Fruit fly (Drosophila melanogaster) whole organism, wandering third instar larva: ENCODE data around the gene Hs2st.

Source experiments
- Abd-B ChIP-seq: fragments of >200 bp; optimal IDR thresholded peaks from 2 replicates; lab custom pipeline; 2017; ENCODE audit warnings: missing biosample characterization, missing genetic modification characterization
- CG9705 ChIP-seq: fragments of 200-800 bp; sonication (Bioruptor generic); optimal IDR thresholded peaks from 2 replicates; lab custom pipeline; 2018; ENCODE audit warnings: missing biosample characterization, mild to moderate bottlenecking, missing genetic modification characterization
- Dfd ChIP-seq: fragments of >200 bp; optimal IDR thresholded peaks from 2 replicates; lab custom pipeline; 2017; ENCODE audit warnings: missing biosample characterization, missing genetic modification characterization
- Myc ChIP-seq: fragments of >200 bp; optimal IDR thresholded peaks from 2 replicates; lab custom pipeline; 2017
- Rel ChIP-seq, 2 experiments: fragments of 200-800 bp; sonication (Bioruptor generic) in 1 of 2; optimal IDR thresholded peaks; 2 replicates in 1 of 2; 3 replicates in 1 of 2; lab custom pipeline; 2016 to 2019; ENCODE audit warnings: mild to moderate bottlenecking in 2 of 2, missing biosample characterization in 2 of 2, missing genetic modification characterization in 2 of 2, moderate library complexity in 1 of 2
- ey ChIP-seq: fragments of 200-800 bp; sonication (Bioruptor generic); optimal IDR thresholded peaks from 2 replicates; lab custom pipeline; 2016; ENCODE audit warnings: missing biosample characterization, missing genetic modification characterization

dm6 chr2L:19426330-19426781 is 18.2 kb downstream of the Hs2st start, which contains the start of gene Pax:
- no peak for TF ChIP-seq CG9705 (GFP tag; lab: Kevin White, UChicago)
- no peak for TF ChIP-seq Myc (lab: Kevin White, UChicago)
- TF ChIP-seq ey (GFP tag; lab: Kevin White, UChicago): no peak
- TF ChIP-seq Dfd: no peak
- no peak for TF ChIP-seq Abd-B (GFP tag; lab: Kevin White, UChicago)
- no peak for TF ChIP-seq Rel (GFP tag; optimal IDR thresholded peaks at IDR 0.05; lab: Kevin White, UChicago)
- no peak for TF ChIP-seq Rel (tag; optimal IDR thresholded peaks at IDR 0.05; lab: Kevin White, UChicago)
